Fruit fly (Drosophila melanogaster) whole organism, embryonic: ENCODE data around the gene scrib.

ENCODE experiments used
- Blimp-1 ChIP-seq: fragments of 200-800 bp; sonication (Bioruptor generic); optimal IDR thresholded peaks from 3 replicates; lab custom pipeline; 2018; ENCODE audit warnings: missing biosample characterization, missing genetic modification characterization, mild to moderate bottlenecking, moderate library complexity, missing genetic modification reagents
- CG11723 ChIP-seq: fragments of 200-800 bp; sonication (Bioruptor generic); optimal IDR thresholded peaks from 2 replicates; lab custom pipeline; 2017; ENCODE audit warnings: missing biosample characterization, mild to moderate bottlenecking, missing genetic modification characterization
- CG12236 ChIP-seq: fragments of 200-800 bp; sonication (Bioruptor generic); optimal IDR thresholded peaks from 2 replicates; lab custom pipeline; 2016; ENCODE audit warnings: missing biosample characterization, missing genetic modification characterization
- CG12391 ChIP-seq: fragments of 200-800 bp; sonication (Bioruptor generic); optimal IDR thresholded peaks from 3 replicates; lab custom pipeline; 2018; ENCODE audit warnings: missing biosample characterization, mild to moderate bottlenecking, missing genetic modification characterization, moderate library complexity
- CG14014 ChIP-seq: fragments of 200-800 bp; sonication (Bioruptor generic); IDR thresholded peaks from 2 replicates; pipeline ENCODE4 v1.3.6; 2022; ENCODE audit warnings: missing biosample characterization, missing genetic modification characterization
- CG14710 ChIP-seq: fragments of 200-800 bp; sonication (Bioruptor generic); optimal IDR thresholded peaks from 3 replicates; lab custom pipeline; 2019; ENCODE audit warnings: missing biosample characterization, mild to moderate bottlenecking, missing genetic modification characterization, moderate library complexity
- CG15696 ChIP-seq: fragments of 200-800 bp; sonication (Bioruptor generic); optimal IDR thresholded peaks from 2 replicates; lab custom pipeline; 2019; ENCODE audit warnings: missing biosample characterization, mild to moderate bottlenecking, missing genetic modification characterization, moderate library complexity
- CG1603 ChIP-seq: fragments of 200-800 bp; sonication (Bioruptor generic); optimal IDR thresholded peaks from 2 replicates; lab custom pipeline; 2019; ENCODE audit warnings: missing biosample characterization, mild to moderate bottlenecking, missing genetic modification characterization, moderate library complexity
- CG2120 ChIP-seq: fragments of 200-800 bp; sonication (Bioruptor generic); optimal IDR thresholded peaks from 3 replicates; lab custom pipeline; 2016; ENCODE audit warnings: missing biosample characterization, missing genetic modification characterization
- CG3065 ChIP-seq: fragments of 200-800 bp; sonication (Bioruptor generic); optimal IDR thresholded peaks from 2 replicates; lab custom pipeline; 2016; ENCODE audit warnings: missing biosample characterization, missing genetic modification characterization
- CG31224 ChIP-seq: fragments of 200-800 bp; sonication (Bioruptor generic); IDR thresholded peaks from 2 replicates; pipeline ENCODE4 v1.3.6; 2022; ENCODE audit warnings: missing biosample characterization, missing genetic modification characterization
- CG42726 ChIP-seq: fragments of 200-800 bp; sonication (Bioruptor generic); IDR thresholded peaks from 2 replicates; pipeline ENCODE4 v1.3.6; 2022; ENCODE audit warnings: missing biosample characterization, missing genetic modification characterization; ENCODE audit not compliant: partially characterized antibody
- CG4328 ChIP-seq: fragments of 200-800 bp; sonication (Bioruptor generic); optimal IDR thresholded peaks from 3 replicates; lab custom pipeline; 2017; ENCODE audit warnings: missing biosample characterization, missing genetic modification reagents, missing genetic modification characterization
- CG4404 ChIP-seq: fragments of 200-800 bp; sonication (Bioruptor generic); IDR thresholded peaks from 2 replicates; pipeline ENCODE4 v1.3.6; 2022; ENCODE audit warnings: missing biosample characterization, missing genetic modification characterization
- CG4707 ChIP-seq: fragments of 200-800 bp; sonication (Bioruptor generic); optimal IDR thresholded peaks from 2 replicates; lab custom pipeline; 2018; ENCODE audit warnings: missing biosample characterization, mild to moderate bottlenecking, missing genetic modification characterization, moderate library complexity
- CG6272 ChIP-seq: fragments of 200-800 bp; sonication (Bioruptor generic); IDR thresholded peaks from 2 replicates; pipeline ENCODE4 v1.3.6; 2022; ENCODE audit warnings: missing biosample characterization, missing genetic modification characterization
- CG6654 ChIP-seq: fragments of 200-800 bp; sonication (Bioruptor generic); optimal IDR thresholded peaks from 2 replicates; lab custom pipeline; 2017; ENCODE audit warnings: missing biosample characterization, mild to moderate bottlenecking, missing genetic modification characterization
- CG6689 ChIP-seq: fragments of 200-800 bp; sonication (Bioruptor generic); IDR thresholded peaks from 2 replicates; pipeline ENCODE4 v1.3.6; 2022; ENCODE audit warnings: missing biosample characterization, missing genetic modification characterization
- CG7928 ChIP-seq: fragments of 200-800 bp; sonication (Bioruptor generic); optimal IDR thresholded peaks from 2 replicates; lab custom pipeline; 2017; ENCODE audit warnings: missing biosample characterization, mild to moderate bottlenecking, missing genetic modification characterization
- CG7987 ChIP-seq: fragments of 200-800 bp; sonication (Bioruptor generic); optimal IDR thresholded peaks from 2 replicates; lab custom pipeline; 2018; ENCODE audit warnings: missing biosample characterization, mild to moderate bottlenecking, missing genetic modification characterization, moderate library complexity
- CG8290 ChIP-seq, 3 experiments: fragments of 200-800 bp; sonication (Bioruptor generic); optimal IDR thresholded peaks; 2 replicates each; lab custom pipeline; 2016 to 2019; ENCODE audit warnings: missing biosample characterization in 3 of 3, missing genetic modification characterization in 3 of 3, mild to moderate bottlenecking in 2 of 3, moderate library complexity in 1 of 3
- CG9932 ChIP-seq: fragments of 200-800 bp; sonication (Bioruptor generic); IDR thresholded peaks from 2 replicates; pipeline ENCODE4 v1.3.6; 2022; ENCODE audit warnings: missing biosample characterization, missing genetic modification characterization
- CTCF ChIP-seq: fragments of 200-800 bp; sonication (Bioruptor generic); optimal IDR thresholded peaks from 2 replicates; lab custom pipeline; 2017; ENCODE audit warnings: missing biosample characterization, mild to moderate bottlenecking, missing genetic modification characterization, moderate library complexity
- Camta ChIP-seq: fragments of 200-800 bp; sonication (Bioruptor generic); optimal IDR thresholded peaks from 2 replicates; lab custom pipeline; 2016; ENCODE audit warnings: missing biosample characterization, missing genetic modification characterization
- Eip74EF ChIP-seq, 2 experiments: fragments of 200-800 bp in 1 of 2; fragments of >200 bp in 1 of 2; sonication (Bioruptor generic) in 1 of 2; optimal IDR thresholded peaks; 2 replicates each; lab custom pipeline; 2017 to 2019; ENCODE audit warnings: missing biosample characterization in 2 of 2, missing genetic modification characterization in 2 of 2, mild to moderate bottlenecking in 1 of 2, moderate library complexity in 1 of 2
- HLHmδ ChIP-seq: fragments of 200-800 bp; sonication (Bioruptor generic); optimal IDR thresholded peaks from 2 replicates; lab custom pipeline; 2018; ENCODE audit warnings: missing biosample characterization, mild to moderate bottlenecking, missing genetic modification characterization, moderate library complexity
- Hmx ChIP-seq: fragments of 200-800 bp; sonication (Bioruptor generic); optimal IDR thresholded peaks from 2 replicates; lab custom pipeline; 2016; ENCODE audit warnings: missing biosample characterization, missing genetic modification characterization
- Hr78 ChIP-seq, 2 experiments: fragments of 200-800 bp in 1 of 2; fragments of >200 bp in 1 of 2; sonication (Bioruptor generic) in 1 of 2; optimal IDR thresholded peaks; 2 replicates each; lab custom pipeline; 2017 to 2019; ENCODE audit warnings: missing biosample characterization in 2 of 2, missing genetic modification characterization in 2 of 2, mild to moderate bottlenecking in 1 of 2, moderate library complexity in 1 of 2
- Med ChIP-seq: fragments of 200-800 bp; sonication (Bioruptor generic); peaks from one replicate; lab custom pipeline; 2016; ENCODE audit warnings: missing biosample characterization, missing genetic modification characterization, mild to moderate bottlenecking, inconsistent platforms, moderate library complexity
- Sry-β ChIP-seq: fragments of 200-800 bp; sonication (Bioruptor generic); optimal IDR thresholded peaks from 2 replicates; lab custom pipeline; 2018; ENCODE audit warnings: missing biosample characterization, mild to moderate bottlenecking, missing genetic modification characterization, moderate library complexity
- Vsx1 ChIP-seq: fragments of 200-800 bp; sonication (Bioruptor generic); optimal IDR thresholded peaks from 2 replicates; lab custom pipeline; 2017; ENCODE audit warnings: missing biosample characterization, mild to moderate bottlenecking, missing genetic modification characterization, missing genetic modification reagents
- YL-1 ChIP-seq: fragments of 200-800 bp; sonication (Bioruptor generic); optimal IDR thresholded peaks from 3 replicates; lab custom pipeline; 2017; ENCODE audit warnings: missing biosample characterization, mild to moderate bottlenecking, missing genetic modification characterization
- ab ChIP-seq: fragments of 200-800 bp; sonication (Bioruptor generic); optimal IDR thresholded peaks from 2 replicates; lab custom pipeline; 2016; ENCODE audit warnings: missing biosample characterization, missing genetic modification characterization
- al ChIP-seq: fragments of 200-800 bp; sonication (Bioruptor generic); IDR thresholded peaks from 2 replicates; pipeline ENCODE4 v1.3.6; 2022; ENCODE audit warnings: missing biosample characterization, missing genetic modification characterization
- bcd ChIP-seq: fragments of 200-800 bp; sonication (Bioruptor generic); optimal IDR thresholded peaks from 2 replicates; lab custom pipeline; 2017; ENCODE audit warnings: missing biosample characterization, mild to moderate bottlenecking, missing genetic modification characterization
- bsh ChIP-seq, 2 experiments: fragments of 200-800 bp; sonication (Bioruptor generic); optimal IDR thresholded peaks; 2 replicates each; lab custom pipeline; 2017 to 2018; ENCODE audit warnings: mild to moderate bottlenecking in 2 of 2, missing biosample characterization in 2 of 2, missing genetic modification characterization in 2 of 2, moderate library complexity in 1 of 2
- btn ChIP-seq: fragments of 200-800 bp; sonication (Bioruptor generic); optimal IDR thresholded peaks from 2 replicates; lab custom pipeline; 2016; ENCODE audit warnings: missing biosample characterization, missing genetic modification characterization
- cad ChIP-seq: fragments of >200 bp; optimal IDR thresholded peaks from 2 replicates; lab custom pipeline; 2017; ENCODE audit warnings: missing biosample characterization, missing genetic modification characterization
- dm ChIP-seq: fragments of 200-800 bp; sonication (Bioruptor generic); optimal IDR thresholded peaks from 3 replicates; lab custom pipeline; 2016; ENCODE audit warnings: missing biosample characterization, missing genetic modification characterization
- fd102C ChIP-seq: fragments of 200-800 bp; sonication (Bioruptor generic); optimal IDR thresholded peaks from 2 replicates; lab custom pipeline; 2018; ENCODE audit warnings: missing biosample characterization, mild to moderate bottlenecking, missing genetic modification characterization, moderate library complexity
- ham ChIP-seq: fragments of 200-800 bp; sonication (Bioruptor generic); IDR thresholded peaks from 2 replicates; pipeline ENCODE4 v1.3.6; 2022; ENCODE audit warnings: missing biosample characterization, missing genetic modification characterization
- insv ChIP-seq, 2 experiments: fragments of 200-800 bp; sonication (Bioruptor generic); optimal IDR thresholded peaks; 3 replicates each; lab custom pipeline; 2016 to 2018; ENCODE audit warnings: missing biosample characterization in 2 of 2, missing genetic modification characterization in 2 of 2
- jigr1 ChIP-seq: fragments of 200-800 bp; sonication (Bioruptor generic); IDR thresholded peaks from 3 replicates; pipeline ENCODE4 v1.3.6; 2022; ENCODE audit warnings: missing biosample characterization, missing genetic modification characterization
- nau ChIP-seq: fragments of 200-800 bp; sonication (Bioruptor generic); optimal IDR thresholded peaks from 3 replicates; lab custom pipeline; 2017; ENCODE audit warnings: missing biosample characterization, mild to moderate bottlenecking, missing genetic modification characterization, missing genetic modification reagents
- otp ChIP-seq: fragments of 200-800 bp; sonication (Bioruptor generic); IDR thresholded peaks from 3 replicates; pipeline ENCODE4, ENCODE4 v1.3.6; 2022; ENCODE audit warnings: missing biosample characterization, missing genetic modification characterization
- scrt ChIP-seq: fragments of 200-800 bp; sonication (Bioruptor generic); optimal IDR thresholded peaks from 2 replicates; lab custom pipeline; 2018; ENCODE audit warnings: missing biosample characterization, mild to moderate bottlenecking, missing genetic modification characterization, moderate library complexity
- sens ChIP-seq: fragments of 200-800 bp; sonication (Bioruptor generic); peaks from one replicate; lab custom pipeline; 2016; ENCODE audit warnings: missing biosample characterization, missing genetic modification characterization
- stwl ChIP-seq: fragments of 200-800 bp; sonication (Bioruptor generic); optimal IDR thresholded peaks from 3 replicates; lab custom pipeline; 2018; ENCODE audit warnings: missing biosample characterization, mild to moderate bottlenecking, missing genetic modification characterization, moderate library complexity
- trem ChIP-seq: fragments of 200-800 bp; optimal IDR thresholded peaks from 3 replicates; lab custom pipeline; 2019; ENCODE audit warnings: missing biosample characterization, mild to moderate bottlenecking, missing genetic modification characterization, moderate library complexity
- vfl ChIP-seq: fragments of 200-800 bp; sonication (Bioruptor generic); optimal IDR thresholded peaks from 2 replicates; lab custom pipeline; 2016; ENCODE audit warnings: missing biosample characterization, missing genetic modification characterization
- wek ChIP-seq: fragments of 200-800 bp; sonication (Bioruptor generic); optimal IDR thresholded peaks from 3 replicates; lab custom pipeline; 2018; ENCODE audit warnings: missing biosample characterization, mild to moderate bottlenecking, missing genetic modification characterization, moderate library complexity

scrib gene

dm6 chr3R:26539140-26539539 is 3.0 kb downstream of the scrib start (continued):
- TF ChIP-seq CG6654 (GFP tag; lab: Kevin White, UChicago): no peak
- no peak for TF ChIP-seq cad (GFP tag; lab: Kevin White, UChicago)
- TF ChIP-seq CG6272 (GFP tag; lab: Robert Waterston, UW): no peak
- peak in 1 of 2 experiments; percentile 0 for TF ChIP-seq bsh (GFP tag; optimal IDR thresholded peaks at IDR 0.05; lab: Kevin White, UChicago)
- no peak for TF ChIP-seq bcd (GFP tag; lab: Kevin White, UChicago)
- TF ChIP-seq CTCF (GFP tag; lab: Kevin White, UChicago): no peak
- no peak for TF ChIP-seq CG4328 (GFP tag; lab: Kevin White, UChicago)
- TF ChIP-seq Med (GFP tag; lab: Kevin White, UChicago): peak; percentile 72
- no peak for TF ChIP-seq CG42726 (GFP tag; lab: Robert Waterston, UW)
- TF ChIP-seq insv (GFP tag; optimal IDR thresholded peaks at IDR 0.05; lab: Kevin White, UChicago): no peak
- TF ChIP-seq btn (GFP tag; lab: Kevin White, UChicago): peak; percentile 10
- TF ChIP-seq scrt (GFP tag; lab: Kevin White, UChicago): no peak
- peak; percentile 29; the same call in 1 of the 3 replicates for TF ChIP-seq otp
- TF ChIP-seq jigr1 (GFP tag; lab: Robert Waterston, UW): no peak
- peak; percentile 26 for TF ChIP-seq trem (tag; lab: Kevin White, UChicago)
- no peak for TF ChIP-seq CG3065 (GFP tag; lab: Kevin White, UChicago)
- TF ChIP-seq Blimp-1 (GFP tag; lab: Kevin White, UChicago): peak; percentile 30
- peak; percentile 31 for TF ChIP-seq CG11723 (GFP tag; lab: Kevin White, UChicago)
- no peak for TF ChIP-seq CG8290 (GFP tag; optimal IDR thresholded peaks at IDR 0.05; lab: Kevin White, UChicago)
- no peak for TF ChIP-seq CG8290 (tag; optimal IDR thresholded peaks at IDR 0.05; lab: Kevin White, UChicago)
- TF ChIP-seq CG4707 (GFP tag; lab: Kevin White, UChicago): peak; percentile 36
- TF ChIP-seq ab (GFP tag; lab: Kevin White, UChicago): no peak
- no peak for TF ChIP-seq CG7987
- no peak for TF ChIP-seq CG4404 (GFP tag; lab: Robert Waterston, UW)
- no peak for TF ChIP-seq CG12236 (GFP tag; lab: Kevin White, UChicago)
- peak; percentile 75 for TF ChIP-seq fd102C
- peak; percentile 26 for TF ChIP-seq Sry-β (GFP tag; lab: Kevin White, UChicago)
- peak; percentile 11 for TF ChIP-seq Vsx1 (GFP tag; lab: Kevin White, UChicago)
- no peak for TF ChIP-seq dm
- no peak for TF ChIP-seq ham
- TF ChIP-seq Hr78 (GFP tag; optimal IDR thresholded peaks at IDR 0.05; lab: Kevin White, UChicago): no peak
- TF ChIP-seq Eip74EF (GFP tag; optimal IDR thresholded peaks at IDR 0.05; lab: Kevin White, UChicago): no peak
- no peak for TF ChIP-seq Hmx
- no peak for TF ChIP-seq YL-1 (GFP tag; lab: Kevin White, UChicago)
- peak; percentile 35 for TF ChIP-seq wek (GFP tag; lab: Kevin White, UChicago)
- peak; percentile 46 for TF ChIP-seq CG1603 (tag; lab: Kevin White, UChicago)
- TF ChIP-seq stwl: no peak
- TF ChIP-seq HLHmδ (GFP tag; lab: Kevin White, UChicago): peak; percentile 60
- TF ChIP-seq CG9932: no peak
- TF ChIP-seq CG15696 (tag; lab: Kevin White, UChicago): peak; percentile 73
- no peak for TF ChIP-seq vfl (GFP tag; lab: Kevin White, UChicago)
- TF ChIP-seq CG2120 (GFP tag; lab: Kevin White, UChicago): no peak
- TF ChIP-seq nau (GFP tag; lab: Kevin White, UChicago): no peak
- TF ChIP-seq CG7928 (GFP tag; lab: Kevin White, UChicago): no peak
- no peak for TF ChIP-seq CG12391 (tag; lab: Kevin White, UChicago)
- no peak for TF ChIP-seq CG31224
- TF ChIP-seq CG14014 (GFP tag; lab: Robert Waterston, UW): no peak
- TF ChIP-seq Camta (GFP tag; lab: Kevin White, UChicago): no peak
- peak; percentile 15 for TF ChIP-seq CG14710 (tag; lab: Kevin White, UChicago)
- TF ChIP-seq CG6689 (GFP tag; lab: Robert Waterston, UW): no peak
- TF ChIP-seq sens (GFP tag; lab: Kevin White, UChicago): peak; percentile 81
- no peak for TF ChIP-seq al (GFP tag; lab: Robert Waterston, UW)
